Worm (Caenorhabditis elegans) whole organism, young adult: ENCODE measurements around the gene dhps-1.

Experiments used
- B0035.1 ChIP-seq: sonication (generic microtip); optimal IDR thresholded peaks from 2 replicates; lab custom pipeline; 2016; ENCODE audit warnings: missing genetic modification characterization, mild to moderate bottlenecking, missing compliant biosample characterization, missing genotype, missing genetic modification reagents
- B0336.3 ChIP-seq: fragments of 200-800 bp; sonication (Bioruptor generic); IDR thresholded peaks from 2 replicates; pipeline ENCODE4 v1.3.6; 2022; ENCODE audit warnings: missing genetic modification characterization, missing compliant biosample characterization
- C06A6.2 ChIP-seq: fragments of 200-800 bp; sonication (Bioruptor generic); conservative IDR thresholded peaks from 2 replicates; pipeline ENCODE4 v1.3.6; 2022; ENCODE audit warnings: missing genetic modification characterization, missing compliant biosample characterization
- F37B4.10 ChIP-seq: fragments of 200-800 bp; sonication (Bioruptor generic); IDR thresholded peaks from 2 replicates; pipeline ENCODE4 v1.3.6; 2022; ENCODE audit warnings: missing genetic modification characterization, missing compliant biosample characterization
- F52B5.7 ChIP-seq: sonication (generic microtip); optimal IDR thresholded peaks from 2 replicates; lab custom pipeline; 2016; ENCODE audit warnings: mild to moderate bottlenecking, missing genetic modification characterization, missing compliant biosample characterization
- F55B11.4 ChIP-seq: sonication (generic microtip); optimal IDR thresholded peaks from 2 replicates; lab custom pipeline; 2016; ENCODE audit warnings: missing compliant biosample characterization, missing genetic modification characterization, borderline replicate concordance; ENCODE audit not compliant: insufficient read depth
- F57A8.1 ChIP-seq: fragments of 200-800 bp; sonication (Bioruptor generic); optimal IDR thresholded peaks from 2 replicates; lab custom pipeline; 2018; ENCODE audit warnings: mild to moderate bottlenecking, missing genetic modification characterization, moderate library complexity, missing compliant biosample characterization
- F57C9.4 ChIP-seq: sonication (generic microtip); optimal IDR thresholded peaks from 2 replicates; lab custom pipeline; 2017; ENCODE audit warnings: mild to moderate bottlenecking, missing genetic modification characterization, missing compliant biosample characterization
- K12H6.12 ChIP-seq: fragments of 200-800 bp; sonication (Bioruptor generic); optimal IDR thresholded peaks from 2 replicates; lab custom pipeline; 2018; ENCODE audit warnings: mild to moderate bottlenecking, missing genetic modification characterization, missing compliant biosample characterization
- T07F8.4 ChIP-seq: sonication (generic microtip); optimal IDR thresholded peaks from 2 replicates; lab custom pipeline; 2016; ENCODE audit warnings: mild to moderate bottlenecking, missing genetic modification characterization, moderate library complexity, missing compliant biosample characterization
- Y56A3A.18 ChIP-seq: fragments of 200-800 bp; sonication (Bioruptor generic); IDR thresholded peaks from 2 replicates; pipeline ENCODE4 v1.3.6; 2022; ENCODE audit warnings: missing genetic modification reagents, missing genetic modification characterization, missing compliant biosample characterization
- ZK185.1 ChIP-seq: sonication (generic microtip); optimal IDR thresholded peaks from 2 replicates; lab custom pipeline; 2016; ENCODE audit warnings: mild to moderate bottlenecking, missing genetic modification characterization, missing compliant biosample characterization; ENCODE audit not compliant: poor library complexity, severe bottlenecking
- akir-1 ChIP-seq: fragments of 200-800 bp; sonication (Bioruptor generic); optimal IDR thresholded peaks from 2 replicates; lab custom pipeline; 2018; ENCODE audit warnings: mild to moderate bottlenecking, missing genetic modification characterization, moderate library complexity, missing compliant biosample characterization
- ama-1 ChIP-seq, 3 experiments: fragments of 150-350 bp in 1 of 3; sonication (generic microtip) in 2 of 3; optimal IDR thresholded peaks; 2 replicates each; lab custom pipeline; 2014 to 2018; ENCODE audit warnings: missing biosample characterization in 2 of 3, missing genetic modification characterization in 2 of 3, missing genetic modification reagents in 2 of 3
- athp-1 ChIP-seq: sonication (generic microtip); optimal IDR thresholded peaks from 2 replicates; lab custom pipeline; 2017; ENCODE audit warnings: mild to moderate bottlenecking, missing genetic modification characterization, missing compliant biosample characterization
- attf-5 ChIP-seq: fragments of 200-800 bp; sonication (Bioruptor generic); optimal IDR thresholded peaks from 2 replicates; lab custom pipeline; 2018; ENCODE audit warnings: mild to moderate bottlenecking, missing genetic modification characterization, missing compliant biosample characterization
- bed-1 ChIP-seq: fragments of 200-800 bp; sonication (Bioruptor generic); IDR thresholded peaks from 2 replicates; pipeline ENCODE4 v1.3.6; 2022; ENCODE audit warnings: missing genetic modification reagents, missing genetic modification characterization, missing compliant biosample characterization
- ceh-40 ChIP-seq: fragments of 200-800 bp; sonication (Bioruptor generic); IDR thresholded peaks from 2 replicates; pipeline ENCODE4 v1.3.6; 2022; ENCODE audit warnings: missing genetic modification characterization, missing compliant biosample characterization
- dpl-1 ChIP-seq: fragments of 150-350 bp; optimal IDR thresholded peaks from 2 replicates; lab custom pipeline; 2014; ENCODE audit warnings: missing biosample characterization, missing genetic modification reagents, missing genetic modification characterization
- efl-1 ChIP-seq: fragments of 150-350 bp; optimal IDR thresholded peaks from 2 replicates; lab custom pipeline; 2014; ENCODE audit warnings: missing biosample characterization, missing genetic modification reagents, missing genetic modification characterization
- egl-18 ChIP-seq: fragments of 200-800 bp; sonication (Bioruptor generic); IDR thresholded peaks from 2 replicates; pipeline ENCODE4 v1.3.6; 2022; ENCODE audit warnings: missing genetic modification reagents, missing genetic modification characterization, missing compliant biosample characterization
- egl-44 ChIP-seq: fragments of 200-800 bp; sonication (Bioruptor generic); IDR thresholded peaks from 2 replicates; pipeline ENCODE4 v1.3.6; 2022; ENCODE audit warnings: missing genetic modification reagents, missing genetic modification characterization, missing compliant biosample characterization
- egrh-3 ChIP-seq: fragments of 200-800 bp; sonication (Bioruptor generic); IDR thresholded peaks from 2 replicates; pipeline ENCODE4 v1.3.6; 2022; ENCODE audit warnings: missing genetic modification reagents, missing genetic modification characterization, missing compliant biosample characterization
- ekl-4 ChIP-seq: fragments of 200-800 bp; sonication (Bioruptor generic); IDR thresholded peaks from 2 replicates; pipeline ENCODE4 v1.3.6; 2022; ENCODE audit warnings: missing genetic modification reagents, missing genetic modification characterization, missing compliant biosample characterization
- fkh-3 ChIP-seq: sonication (generic microtip); optimal IDR thresholded peaks from 2 replicates; lab custom pipeline; 2016; ENCODE audit warnings: mild to moderate bottlenecking, missing genetic modification characterization, missing compliant biosample characterization
- hlh-26 ChIP-seq: fragments of 200-800 bp; sonication (Bioruptor generic); conservative IDR thresholded peaks from 2 replicates; pipeline ENCODE4 v1.3.6; 2022; ENCODE audit warnings: missing genetic modification reagents, missing genetic modification characterization, missing compliant biosample characterization
- hrde-1 ChIP-seq: sonication (generic microtip); optimal IDR thresholded peaks from 2 replicates; lab custom pipeline; 2016; ENCODE audit warnings: missing genetic modification characterization, mild to moderate bottlenecking, missing compliant biosample characterization, moderate library complexity, missing genotype, missing genetic modification reagents, borderline replicate concordance
- lin-26 ChIP-seq: fragments of 200-800 bp; sonication (Bioruptor generic); IDR thresholded peaks from 2 replicates; pipeline ENCODE4 v1.3.6; 2022; ENCODE audit warnings: missing genetic modification reagents, missing genetic modification characterization, missing compliant biosample characterization
- lin-35 ChIP-seq, 3 experiments: fragments of 150-350 bp in 2 of 3; sonication (generic microtip) in 1 of 3; optimal IDR thresholded peaks; 2 replicates each; lab custom pipeline; 2014 to 2018; ENCODE audit warnings: missing biosample characterization in 3 of 3, missing genetic modification characterization in 3 of 3, missing genetic modification reagents in 3 of 3
- lsy-27 ChIP-seq: sonication (generic microtip); optimal IDR thresholded peaks from 2 replicates; lab custom pipeline; 2017; ENCODE audit warnings: missing genetic modification characterization, mild to moderate bottlenecking, missing compliant biosample characterization, antibody characterized with exemption, missing genotype, borderline replicate concordance; ENCODE audit not compliant: insufficient read depth
- madf-10 ChIP-seq: sonication (generic microtip); optimal IDR thresholded peaks from 2 replicates; lab custom pipeline; 2016; ENCODE audit warnings: mild to moderate bottlenecking, missing genetic modification characterization, missing compliant biosample characterization
- mxl-1 ChIP-seq: sonication (generic microtip); optimal IDR thresholded peaks from 2 replicates; lab custom pipeline; 2016; ENCODE audit warnings: missing genetic modification characterization, missing compliant biosample characterization
- nfya-2 ChIP-seq: fragments of 200-800 bp; sonication (Bioruptor generic); IDR thresholded peaks from 2 replicates; pipeline ENCODE4 v1.3.6; 2022; ENCODE audit warnings: missing genetic modification reagents, missing genetic modification characterization, missing compliant biosample characterization
- nfyb-1 ChIP-seq: fragments of 200-800 bp; sonication (Bioruptor generic); IDR thresholded peaks from 2 replicates; pipeline ENCODE4 v1.3.6; 2022; ENCODE audit warnings: missing genetic modification reagents, missing genetic modification characterization, missing compliant biosample characterization
- rcor-1 ChIP-seq: fragments of 200-800 bp; sonication (Bioruptor generic); IDR thresholded peaks from 2 replicates; pipeline ENCODE4 v1.3.6; 2022; ENCODE audit warnings: missing genetic modification reagents, missing genetic modification characterization, missing compliant biosample characterization
- rec-8 ChIP-seq, 2 experiments: sonication (generic microtip); optimal IDR thresholded peaks; 2 replicates each; lab custom pipeline; 2016; ENCODE audit warnings: mild to moderate bottlenecking in 2 of 2, missing genetic modification characterization in 2 of 2, missing genetic modification reagents in 2 of 2, missing genotype in 2 of 2, missing biosample characterization in 1 of 2, missing compliant biosample characterization in 1 of 2, moderate library complexity in 1 of 2
- repo-1 ChIP-seq: sonication (generic microtip); optimal IDR thresholded peaks from 2 replicates; lab custom pipeline; 2017; ENCODE audit warnings: mild to moderate bottlenecking, missing genetic modification characterization, missing compliant biosample characterization
- rpc-1 ChIP-seq, 2 experiments: fragments of 150-350 bp in 1 of 2; sonication (generic microtip) in 1 of 2; optimal IDR thresholded peaks; 2 replicates each; lab custom pipeline; 2014 to 2018; ENCODE audit warnings: missing biosample characterization in 1 of 2, missing genetic modification characterization in 1 of 2, missing genetic modification reagents in 1 of 2, missing genotype in 1 of 2
- snpc-4 ChIP-seq, 5 experiments: fragments of 150-350 bp in 1 of 5; sonication (generic microtip) in 4 of 5; optimal IDR thresholded peaks; 2 replicates each; lab custom pipeline; 2014 to 2018; ENCODE audit warnings: missing genetic modification characterization in 5 of 5, missing biosample characterization in 3 of 5, antibody characterized with exemption in 2 of 5, mild to moderate bottlenecking in 2 of 5, missing compliant biosample characterization in 2 of 5, missing genotype in 2 of 5, moderate library complexity in 2 of 5, missing genetic modification reagents in 1 of 5
- somi-1 ChIP-seq: fragments of 200-800 bp; sonication (Bioruptor generic); optimal IDR thresholded peaks from 2 replicates; lab custom pipeline; 2018; ENCODE audit warnings: mild to moderate bottlenecking, missing genetic modification characterization, missing compliant biosample characterization
- sptf-2 ChIP-seq: fragments of 200-800 bp; sonication (Bioruptor generic); optimal IDR thresholded peaks from 2 replicates; lab custom pipeline; 2018; ENCODE audit warnings: mild to moderate bottlenecking, missing genetic modification characterization, missing compliant biosample characterization
- unc-62 ChIP-seq: fragments of 150-350 bp; optimal IDR thresholded peaks from 2 replicates; lab custom pipeline; 2014; ENCODE audit warnings: missing biosample characterization, missing genetic modification reagents, missing genetic modification characterization
- ztf-22 ChIP-seq: fragments of 200-800 bp; sonication (Bioruptor generic); optimal IDR thresholded peaks from 2 replicates; lab custom pipeline; 2018; ENCODE audit warnings: mild to moderate bottlenecking, missing genetic modification characterization, moderate library complexity, missing compliant biosample characterization
- ztf-25 ChIP-seq: fragments of 200-800 bp; sonication (Bioruptor generic); IDR thresholded peaks from 2 replicates; pipeline ENCODE4 v1.3.6; 2022; ENCODE audit warnings: missing genetic modification reagents, missing genetic modification characterization, missing compliant biosample characterization
- ztf-26 ChIP-seq: sonication (generic microtip); optimal IDR thresholded peaks from 2 replicates; lab custom pipeline; 2017; ENCODE audit warnings: missing genetic modification characterization, missing compliant biosample characterization
- ztf-28 ChIP-seq: fragments of 200-800 bp; sonication (Bioruptor generic); IDR thresholded peaks from 2 replicates; pipeline ENCODE4 v1.3.6; 2022; ENCODE audit warnings: missing genetic modification reagents, missing genetic modification characterization, missing compliant biosample characterization
- ztf-3 ChIP-seq: fragments of 200-800 bp; sonication (Bioruptor generic); optimal IDR thresholded peaks from 2 replicates; lab custom pipeline; 2018; ENCODE audit warnings: mild to moderate bottlenecking, missing genetic modification characterization, missing compliant biosample characterization

Gene dhps-1

DNA sequence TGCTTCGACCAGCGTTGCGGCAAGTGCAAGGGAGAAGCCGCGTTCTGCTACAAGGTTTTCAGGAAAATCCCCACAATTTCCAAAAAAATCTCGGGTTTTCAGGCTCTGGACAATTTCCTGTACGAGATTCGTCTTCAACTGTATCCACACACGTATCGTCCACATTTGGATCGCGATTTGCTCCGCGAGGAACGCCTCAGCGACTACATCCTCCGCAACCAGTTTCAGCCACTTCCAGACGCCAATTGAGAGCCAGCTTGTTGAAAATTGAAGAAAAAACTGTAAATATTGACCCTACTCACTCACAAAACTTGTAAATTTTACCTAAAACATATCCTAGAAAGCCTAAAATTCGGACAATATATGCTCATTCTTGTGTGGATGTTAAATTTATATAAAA is 28.0 kb upstream of the dhps-1 start:
- TF ChIP-seq K12H6.12 (tag; lab: Kevin White, UChicago) (no peak), efl-1 (GFP tag; lab: Kevin White, UChicago) (no peak), nfya-2 (GFP tag; lab: Robert Waterston, UW) (0 out of 2 replicates have a peak, but pooled peaks have one; percentile 64), T07F8.4 (no peak), ztf-3 (no peak), Y56A3A.18 (GFP tag; lab: Robert Waterston, UW) (0 out of 2 replicates have a peak, but pooled peaks have one; percentile 61), ztf-22 (GFP tag; lab: Kevin White, UChicago) (no peak), bed-1 (no peak), F55B11.4 (tag; lab: Kevin White, UChicago) (no peak), rcor-1 (GFP tag; lab: Robert Waterston, UW) (no peak), ama-1 (optimal IDR thresholded peaks at IDR 0.05; lab: Kevin White, UChicago) (peak; percentile 30), ama-1 (GFP tag; optimal IDR thresholded peaks at IDR 0.05; lab: Kevin White, UChicago) (no peak), hrde-1 (tag; lab: Kevin White, UChicago) (peak; percentile 1), lin-35 (GFP tag; optimal IDR thresholded peaks at IDR 0.05; lab: Kevin White, UChicago) (no peak), nfyb-1 (GFP tag; lab: Robert Waterston, UW) (peak; percentile 60), F57C9.4 (no peak), ZK185.1 (no peak), rec-8 (tag; optimal IDR thresholded peaks at IDR 0.05; lab: Kevin White, UChicago) (no peak), fkh-3 (tag; lab: Kevin White, UChicago) (no peak), ztf-25 (GFP tag; lab: Robert Waterston, UW) (no peak), akir-1 (GFP tag; lab: Kevin White, UChicago) (no peak), attf-5 (GFP tag; lab: Kevin White, UChicago) (peak; percentile 42), ceh-40 (GFP tag; lab: Robert Waterston, UW) (no peak), egrh-3 (no peak), unc-62 (no peak), C06A6.2 (GFP tag; lab: Robert Waterston, UW) (no peak), ztf-28 (GFP tag; lab: Robert Waterston, UW) (no peak), athp-1 (tag; lab: Kevin White, UChicago) (peak; percentile 35), rpc-1 (optimal IDR thresholded peaks at IDR 0.05; lab: Kevin White, UChicago) (no peak), rpc-1 (tag; optimal IDR thresholded peaks at IDR 0.05; lab: Kevin White, UChicago) (no peak), F57A8.1 (no peak), ekl-4 (GFP tag; lab: Robert Waterston, UW) (no peak), lin-26 (no peak), ztf-26 (tag; lab: Kevin White, UChicago) (no peak), somi-1 (GFP tag; lab: Kevin White, UChicago) (no peak), repo-1 (no peak), sptf-2 (GFP tag; lab: Kevin White, UChicago) (no peak), F37B4.10 (no peak), dpl-1 (no peak), egl-18 (no peak), lsy-27 (no peak), mxl-1 (tag; lab: Kevin White, UChicago) (no peak), B0336.3 (GFP tag; lab: Robert Waterston, UW) (no peak), F52B5.7 (tag; lab: Kevin White, UChicago) (peak; percentile 37), madf-10 (no peak), hlh-26 (GFP tag; lab: Robert Waterston, UW) (no peak), egl-44 (GFP tag; lab: Robert Waterston, UW) (0 out of 2 replicates have a peak, but pooled peaks have one; percentile 37), B0035.1 (tag; lab: Kevin White, UChicago) (no peak), snpc-4 (GFP tag; optimal IDR thresholded peaks at IDR 0.05; lab: Kevin White, UChicago) (no peak), snpc-4 (tag; optimal IDR thresholded peaks at IDR 0.05; lab: Kevin White, UChicago) (no peak)
